Worm (Caenorhabditis elegans): ENCODE measurements around the gene mfsd-8.

DNA sequence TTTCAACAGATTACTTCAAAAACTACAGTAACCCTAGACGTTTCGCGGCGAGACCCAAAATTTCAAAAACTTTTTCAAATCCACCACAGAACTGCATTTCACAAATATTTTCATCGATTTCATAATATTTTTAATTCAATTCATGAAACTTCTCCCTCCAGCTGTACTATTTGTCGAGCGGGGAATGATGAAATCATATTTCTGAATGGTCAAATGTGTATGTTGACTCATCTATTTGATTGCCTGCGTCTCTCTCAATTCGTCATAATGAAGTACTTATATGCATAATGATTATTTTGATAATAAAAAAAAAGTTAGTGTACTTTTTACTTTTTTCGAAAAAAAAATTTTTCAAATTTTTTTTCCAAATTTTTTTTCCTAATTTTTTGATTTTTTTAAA is 24.2 kb downstream of the mfsd-8 start:
- TF ChIP-seq nfya-1 (tag; optimal IDR thresholded peaks at IDR 0.05; ENCODE audit: insufficient read depth) (no peak), nhr-76 (tag; optimal IDR thresholded peaks at IDR 0.05) (no peak), nhr-77 (tag; optimal IDR thresholded peaks at IDR 0.05) (no peak), aly-2 (tag; optimal IDR thresholded peaks at IDR 0.05) (no peak), zag-1 (tag; optimal IDR thresholded peaks at IDR 0.05) (no peak), ceh-16 (tag; optimal IDR thresholded peaks at IDR 0.05) (no peak)
